Worm (Caenorhabditis elegans) whole organism, L2 larva: ENCODE measurements around the gene F40G9.8.

Experiments
- lin-13 ChIP-seq: fragments of 150-350 bp; optimal IDR thresholded peaks from 2 replicates; lab custom pipeline; 2014; ENCODE audit warnings: missing biosample characterization, missing genetic modification reagents, missing genetic modification characterization
- nhr-11 ChIP-seq: fragments of 150-350 bp; optimal IDR thresholded peaks from 2 replicates; lab custom pipeline; 2014; ENCODE audit warnings: missing biosample characterization, missing genetic modification characterization
- sem-4 ChIP-seq: fragments of 150-350 bp; optimal IDR thresholded peaks from 2 replicates; lab custom pipeline; 2014; ENCODE audit warnings: missing biosample characterization, missing genetic modification reagents, missing genetic modification characterization
- skn-1 ChIP-seq: sonication (generic microtip); optimal IDR thresholded peaks from 2 replicates; lab custom pipeline; 2017; ENCODE audit warnings: missing biosample characterization, missing genetic modification characterization
- snpc-4 ChIP-seq: fragments of 150-350 bp; optimal IDR thresholded peaks from 2 replicates; lab custom pipeline; 2014; ENCODE audit warnings: missing biosample characterization, missing genetic modification characterization
- unc-39 ChIP-seq: fragments of 150-350 bp; optimal IDR thresholded peaks from 2 replicates; lab custom pipeline; 2014; ENCODE audit warnings: missing biosample characterization, missing genetic modification characterization
- unc-55 ChIP-seq: fragments of 150-350 bp; sonication (generic microtip); optimal IDR thresholded peaks from 3 replicates; lab custom pipeline; 2014; ENCODE audit warnings: missing biosample characterization, missing genetic modification reagents, missing genetic modification characterization
- unc-62 ChIP-seq: fragments of 150-350 bp; optimal IDR thresholded peaks from 2 replicates; lab custom pipeline; 2014; ENCODE audit warnings: missing biosample characterization, missing genetic modification reagents, missing genetic modification characterization
- zag-1 ChIP-seq: fragments of 150-350 bp; optimal IDR thresholded peaks from 2 replicates; lab custom pipeline; 2014; ENCODE audit warnings: missing biosample characterization, missing genetic modification characterization
- ztf-4 ChIP-seq: fragments of 150-350 bp; optimal IDR thresholded peaks from 2 replicates; lab custom pipeline; 2014; ENCODE audit warnings: missing biosample characterization, missing genetic modification characterization

- no peak for TF ChIP-seq unc-39
- no peak for TF ChIP-seq nhr-11 (tag; lab: Kevin White, UChicago)
- TF ChIP-seq lin-13 (GFP tag; lab: Kevin White, UChicago) = no peak
- TF ChIP-seq snpc-4 (tag; lab: Kevin White, UChicago) = no peak
- no peak for TF ChIP-seq skn-1 (tag; lab: Kevin White, UChicago)
- no peak for TF ChIP-seq unc-55
- TF ChIP-seq unc-62 (GFP tag; lab: Kevin White, UChicago) = no peak
- TF ChIP-seq ztf-4 (tag; lab: Kevin White, UChicago) = no peak
- TF ChIP-seq sem-4 (tag; lab: Kevin White, UChicago) = no peak
- no peak for TF ChIP-seq zag-1 (tag; lab: Kevin White, UChicago)
Measured at ce11 chrIII:157980-158379, 6.7 kb downstream of the F40G9.8 start.
